Worm (Caenorhabditis elegans): ENCODE results near the gene F11G11.4.

- TF ChIP-seq ztf-29 (GFP tag; IDR thresholded peaks at IDR 0.05) (no peak), ref-1 (GFP tag; conservative IDR thresholded peaks at IDR 0.05) (no peak)
These were observed 5.7 kb downstream of the F11G11.4 start for ce11 chrII:4866045-4866444.
